Fruit fly (Drosophila melanogaster): ENCODE measurements around the gene GstD9.
A peak's percentile ranks its signal among the peaks of the same experiment; 100 is the strongest.

The GstD9 gene

DNA sequence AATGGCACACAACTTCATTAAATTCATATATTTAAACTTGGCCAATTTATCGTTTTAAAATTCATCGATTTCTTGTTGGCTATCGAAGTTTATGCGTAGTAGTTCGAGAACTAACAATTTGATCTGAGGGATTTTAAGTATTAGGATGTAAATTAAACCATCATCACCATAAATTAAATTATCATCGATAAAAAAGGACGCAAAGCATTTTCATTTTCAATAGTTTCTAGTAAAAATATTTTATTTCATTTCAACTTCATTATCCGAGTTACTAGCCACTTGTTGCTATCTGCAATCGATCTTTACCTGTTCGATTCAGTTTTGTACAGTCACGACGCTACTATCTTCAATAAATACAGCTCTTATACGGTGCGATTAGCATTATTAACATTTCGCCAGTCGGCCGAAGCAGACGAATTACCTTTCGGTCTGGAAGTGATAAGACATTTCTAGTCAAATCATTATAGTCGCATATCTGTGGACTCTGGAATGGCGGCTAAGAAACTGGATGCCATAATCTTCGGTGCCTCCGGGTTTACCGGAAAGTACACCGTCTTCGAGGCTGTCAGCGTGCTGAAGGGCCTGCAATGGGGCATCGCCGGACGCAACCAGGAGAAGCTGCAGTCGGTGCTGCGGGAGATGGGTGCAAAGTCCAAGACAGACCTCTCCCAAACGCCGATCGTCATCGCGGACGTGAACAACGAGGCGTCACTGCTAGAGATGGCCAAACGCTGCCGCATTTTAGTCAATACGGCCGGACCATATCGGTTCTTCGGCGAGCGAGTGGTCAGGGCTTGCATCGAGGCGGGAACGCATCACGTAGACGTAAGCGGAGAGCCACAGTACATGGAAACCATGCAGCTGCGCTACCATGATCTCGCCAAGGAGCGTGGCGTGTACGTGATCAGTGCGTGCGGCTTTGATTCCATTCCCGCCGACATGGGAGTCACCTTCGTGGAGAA, 39.2 kb upstream of the GstD9 start, which contains the start of gene CG5167 (continued):
- peak; percentile 27 for TF ChIP-seq ind (GFP tag; optimal IDR thresholded peaks at IDR 0.05)
- TF ChIP-seq HLH3B (GFP tag; IDR thresholded peaks at IDR 0.05): no peak
- peak; percentile 3 for TF ChIP-seq odd (GFP tag; optimal IDR thresholded peaks at IDR 0.05)
- TF ChIP-seq grn (GFP tag; optimal IDR thresholded peaks at IDR 0.05): peak; percentile 93
- TF ChIP-seq CG6272 (GFP tag; IDR thresholded peaks at IDR 0.05): no peak
- peak in 1 of 2 experiments; percentile 48 for TF ChIP-seq Hr51 (GFP tag; optimal IDR thresholded peaks at IDR 0.05)
- peak; percentile 39 for TF ChIP-seq CG1603 (tag; optimal IDR thresholded peaks at IDR 0.05)
- TF ChIP-seq CG11695 (GFP tag; IDR thresholded peaks at IDR 0.05): peak; percentile 27; the same call in 1 of the 3 replicates
- no peak for TF ChIP-seq dimm (GFP tag; IDR thresholded peaks at IDR 0.05)
- TF ChIP-seq dpn (GFP tag; optimal IDR thresholded peaks at IDR 0.05): peak in 1 of 2 experiments; percentile 49
- peak; percentile 23; the same call in 1 of the 2 replicates for TF ChIP-seq onecut (GFP tag; IDR thresholded peaks at IDR 0.05)
- TF ChIP-seq CG16813 (GFP tag; IDR thresholded peaks at IDR 0.05; ENCODE audit: partially characterized antibody): 0 out of 3 replicates have a peak, but pooled peaks have one; percentile 8
- TF ChIP-seq nerfin-1 (tag; optimal IDR thresholded peaks at IDR 0.05): peak; percentile 7
- 0 out of 3 replicates have a peak, but pooled peaks have one; percentile 21 for TF ChIP-seq so (GFP tag; IDR thresholded peaks at IDR 0.05)
- no peak for TF ChIP-seq al (GFP tag; IDR thresholded peaks at IDR 0.05)
- TF ChIP-seq Oli (tag; optimal IDR thresholded peaks at IDR 0.05): peak; percentile 2
- peak; percentile 43; the same call in 2 of the 3 replicates for TF ChIP-seq CG34224 (GFP tag; IDR thresholded peaks at IDR 0.05; ENCODE audit: partially characterized antibody)
- peak; percentile 48 for TF ChIP-seq phol (tag; optimal IDR thresholded peaks at IDR 0.05)
- 0 out of 2 replicates have a peak, but pooled peaks have one; percentile 17 for TF ChIP-seq hbn (GFP tag; IDR thresholded peaks at IDR 0.05; ENCODE audit: partially characterized antibody)
- TF ChIP-seq gsb-n (tag; optimal IDR thresholded peaks at IDR 0.05): peak; percentile 7
- no peak for TF ChIP-seq CG17612 (GFP tag; IDR thresholded peaks at IDR 0.05)
- peak; percentile 49 for TF ChIP-seq CG17359 (tag; optimal IDR thresholded peaks at IDR 0.05)
- peak; percentile 35 for TF ChIP-seq corto (GFP tag; optimal IDR thresholded peaks at IDR 0.05)
- peak; percentile 54 for TF ChIP-seq CG17829 (tag; optimal IDR thresholded peaks at IDR 0.05)
- TF ChIP-seq B-H1 (GFP tag; IDR thresholded peaks at IDR 0.05): peak; percentile 11; the same call in 1 of the 3 replicates
- TF ChIP-seq CG3281 (GFP tag; optimal IDR thresholded peaks at IDR 0.05): peak; percentile 24
- peak; percentile 7; the same call in 1 of the 2 replicates for TF ChIP-seq amos (GFP tag; IDR thresholded peaks at IDR 0.05; ENCODE audit: partially characterized antibody)
- TF ChIP-seq NFAT (GFP tag; IDR thresholded peaks at IDR 0.05): no peak
- TF ChIP-seq Dll (GFP tag; IDR thresholded peaks at IDR 0.05; ENCODE audit: partially characterized antibody): peak; percentile 25; the same call in 1 of the 4 replicates
- peak; percentile 38 for TF ChIP-seq Sox102F (GFP tag; optimal IDR thresholded peaks at IDR 0.05)
- TF ChIP-seq lbe (GFP tag; optimal IDR thresholded peaks at IDR 0.05): peak; percentile 12
- no peak for TF ChIP-seq H2.0 (GFP tag; IDR thresholded peaks at IDR 0.05)
- TF ChIP-seq D19B (GFP tag; optimal IDR thresholded peaks at IDR 0.05): peak; percentile 21
- peak; percentile 63 for TF ChIP-seq CG13424 (tag; optimal IDR thresholded peaks at IDR 0.05)
- no peak for TF ChIP-seq CG14667 (GFP tag; IDR thresholded peaks at IDR 0.05)
- TF ChIP-seq Sry-δ (GFP tag; optimal IDR thresholded peaks at IDR 0.05): peak; percentile 45
- peak; percentile 6 for TF ChIP-seq caup (GFP tag; optimal IDR thresholded peaks at IDR 0.05; ENCODE audit: severe bottlenecking)
- peak; percentile 54 for TF ChIP-seq CG17328 (GFP tag; IDR thresholded peaks at IDR 0.05)
- peak; percentile 42 for TF ChIP-seq dmrt11E (tag; optimal IDR thresholded peaks at IDR 0.05)
- peak; percentile 35 for TF ChIP-seq Hmr (GFP tag; optimal IDR thresholded peaks at IDR 0.05)
- TF ChIP-seq CG7839 (tag; optimal IDR thresholded peaks at IDR 0.05): peak; percentile 39
- no peak for TF ChIP-seq CG5180 (GFP tag; optimal IDR thresholded peaks at IDR 0.05)
- no peak for TF ChIP-seq Mes4 (GFP tag; optimal IDR thresholded peaks at IDR 0.05)
- peak; percentile 54 for TF ChIP-seq mirr (GFP tag; optimal IDR thresholded peaks at IDR 0.05)
- peak; percentile 47 for TF ChIP-seq Dek (tag; optimal IDR thresholded peaks at IDR 0.05)
- peak; percentile 18 for TF ChIP-seq pho (GFP tag; optimal IDR thresholded peaks at IDR 0.05)
